Fruit fly (Drosophila melanogaster) whole organism, embryonic: ENCODE results near the gene cic.
A peak's percentile ranks its signal among the peaks of the same experiment; 100 is the strongest.

Experiments used
- BtbVII ChIP-seq: fragments of 200-800 bp; sonication (Bioruptor generic); optimal IDR thresholded peaks from 3 replicates; lab custom pipeline; 2017; ENCODE audit warnings: missing biosample characterization, mild to moderate bottlenecking, missing genetic modification characterization
- CG10267 ChIP-seq: fragments of 200-800 bp; sonication (Bioruptor generic); optimal IDR thresholded peaks from 2 replicates; lab custom pipeline; 2018; ENCODE audit warnings: missing biosample characterization, mild to moderate bottlenecking, missing genetic modification characterization, moderate library complexity
- CG10979 ChIP-seq: fragments of 200-800 bp; sonication (Bioruptor generic); optimal IDR thresholded peaks from 2 replicates; lab custom pipeline; 2018; ENCODE audit warnings: missing biosample characterization, mild to moderate bottlenecking, missing genetic modification characterization, moderate library complexity
- CG11093 ChIP-seq: fragments of 200-800 bp; sonication (Bioruptor generic); IDR thresholded peaks from 3 replicates; pipeline ENCODE4 v1.3.6; 2022; ENCODE audit warnings: missing biosample characterization, missing genetic modification characterization
- CG11456 ChIP-seq: fragments of 200-800 bp; sonication (Bioruptor generic); IDR thresholded peaks from 3 replicates; pipeline ENCODE4 v1.3.6; 2022; ENCODE audit warnings: missing biosample characterization, missing genetic modification characterization
- CG12219 ChIP-seq: fragments of 200-800 bp; sonication (Bioruptor generic); optimal IDR thresholded peaks from 3 replicates; lab custom pipeline; 2018; ENCODE audit warnings: missing biosample characterization, mild to moderate bottlenecking, missing genetic modification characterization
- CG12391 ChIP-seq: fragments of 200-800 bp; sonication (Bioruptor generic); optimal IDR thresholded peaks from 3 replicates; lab custom pipeline; 2018; ENCODE audit warnings: missing biosample characterization, mild to moderate bottlenecking, missing genetic modification characterization, moderate library complexity
- CG17359 ChIP-seq: fragments of 200-800 bp; sonication (Bioruptor generic); optimal IDR thresholded peaks from 3 replicates; lab custom pipeline; 2018; ENCODE audit warnings: missing biosample characterization, mild to moderate bottlenecking, missing genetic modification characterization, moderate library complexity
- CG18262 ChIP-seq: fragments of 200-800 bp; optimal IDR thresholded peaks from 3 replicates; lab custom pipeline; 2019; ENCODE audit warnings: missing biosample characterization, mild to moderate bottlenecking, missing genetic modification characterization, moderate library complexity
- CG1832 ChIP-seq: fragments of 200-800 bp; sonication (Bioruptor generic); optimal IDR thresholded peaks from 2 replicates; lab custom pipeline; 2017; ENCODE audit warnings: missing biosample characterization, mild to moderate bottlenecking, missing genetic modification characterization, inconsistent platforms
- CG2712 ChIP-seq: fragments of 200-800 bp; optimal IDR thresholded peaks from 3 replicates; lab custom pipeline; 2019; ENCODE audit warnings: missing biosample characterization, mild to moderate bottlenecking, missing genetic modification characterization, moderate library complexity
- CG31365 ChIP-seq: fragments of 200-800 bp; sonication (Bioruptor generic); optimal IDR thresholded peaks from 2 replicates; lab custom pipeline; 2018; ENCODE audit warnings: missing biosample characterization, mild to moderate bottlenecking, missing genetic modification characterization
- CG3726 ChIP-seq: fragments of 200-800 bp; sonication (Bioruptor generic); IDR thresholded peaks from 3 replicates; pipeline ENCODE4, ENCODE4 v1.3.6; 2022; ENCODE audit warnings: missing biosample characterization, missing genetic modification characterization
- CG3995 ChIP-seq: fragments of 200-800 bp; sonication (Bioruptor generic); optimal IDR thresholded peaks from 3 replicates; lab custom pipeline; 2016; ENCODE audit warnings: missing biosample characterization, missing genetic modification characterization
- CG4360 ChIP-seq: fragments of 200-800 bp; sonication (Bioruptor generic); IDR thresholded peaks from 2 replicates; pipeline ENCODE4 v1.3.6; 2022; ENCODE audit warnings: missing biosample characterization, missing genetic modification characterization
- CG6254 ChIP-seq: fragments of 200-800 bp; sonication (Bioruptor generic); optimal IDR thresholded peaks from 3 replicates; lab custom pipeline; 2017; ENCODE audit warnings: mild to moderate bottlenecking, missing biosample characterization, missing genetic modification reagents, missing genetic modification characterization
- CG6683 ChIP-seq: fragments of 200-800 bp; sonication (Bioruptor generic); optimal IDR thresholded peaks from 2 replicates; lab custom pipeline; 2017; ENCODE audit warnings: missing biosample characterization, mild to moderate bottlenecking, missing genetic modification characterization, missing genetic modification reagents
- CG7839 ChIP-seq: fragments of 200-800 bp; sonication (Bioruptor generic); optimal IDR thresholded peaks from 3 replicates; lab custom pipeline; 2018; ENCODE audit warnings: missing biosample characterization, mild to moderate bottlenecking, missing genetic modification characterization, moderate library complexity
- CG8290 ChIP-seq, 3 experiments: fragments of 200-800 bp; sonication (Bioruptor generic); optimal IDR thresholded peaks; 2 replicates each; lab custom pipeline; 2016 to 2019; ENCODE audit warnings: missing biosample characterization in 3 of 3, missing genetic modification characterization in 3 of 3, mild to moderate bottlenecking in 2 of 3, moderate library complexity in 1 of 3
- CG9215 ChIP-seq: fragments of 200-800 bp; sonication (Bioruptor generic); IDR thresholded peaks from 2 replicates; pipeline ENCODE4 v1.3.6; 2022; ENCODE audit warnings: missing biosample characterization, missing genetic modification characterization
- Dref ChIP-seq: fragments of 200-800 bp; sonication (Bioruptor generic); IDR thresholded peaks from 2 replicates; pipeline ENCODE4 v1.3.6; 2022; ENCODE audit warnings: missing biosample characterization, missing genetic modification characterization
- Drgx ChIP-seq: fragments of 200-800 bp; sonication (Bioruptor generic); IDR thresholded peaks from 2 replicates; pipeline ENCODE4 v1.3.6; 2022; ENCODE audit warnings: missing biosample characterization, missing genetic modification characterization
- Gsc ChIP-seq: fragments of 200-800 bp; sonication (Bioruptor generic); IDR thresholded peaks from 2 replicates; pipeline ENCODE4 v1.3.6; 2022; ENCODE audit warnings: missing biosample characterization, missing genetic modification characterization
- Hmx ChIP-seq: fragments of 200-800 bp; sonication (Bioruptor generic); optimal IDR thresholded peaks from 2 replicates; lab custom pipeline; 2016; ENCODE audit warnings: missing biosample characterization, missing genetic modification characterization
- Hsf ChIP-seq: fragments of 200-800 bp; sonication (Bioruptor generic); optimal IDR thresholded peaks from 3 replicates; lab custom pipeline; 2016; ENCODE audit warnings: missing biosample characterization, missing genetic modification characterization
- Optix ChIP-seq: fragments of 200-800 bp; sonication (Bioruptor generic); IDR thresholded peaks from 3 replicates; pipeline ENCODE4 v1.3.6; 2022; ENCODE audit warnings: missing biosample characterization, missing genetic modification characterization
- bbx ChIP-seq: fragments of 200-800 bp; sonication (Bioruptor generic); IDR thresholded peaks from 2 replicates; pipeline ENCODE4 v1.3.6; 2022; ENCODE audit warnings: missing biosample characterization, missing genetic modification characterization; ENCODE audit not compliant: partially characterized antibody
- dmrt11E ChIP-seq: fragments of 200-800 bp; sonication (Bioruptor generic); optimal IDR thresholded peaks from 3 replicates; lab custom pipeline; 2018; ENCODE audit warnings: missing biosample characterization, mild to moderate bottlenecking, missing genetic modification characterization, moderate library complexity
- dmrt99B ChIP-seq: fragments of 200-800 bp; sonication (Bioruptor generic); optimal IDR thresholded peaks from 2 replicates; lab custom pipeline; 2018; ENCODE audit warnings: missing biosample characterization, mild to moderate bottlenecking, missing genetic modification characterization, moderate library complexity
- gem ChIP-seq: fragments of 200-800 bp; sonication (Bioruptor generic); optimal IDR thresholded peaks from 2 replicates; lab custom pipeline; 2019; ENCODE audit warnings: missing biosample characterization, mild to moderate bottlenecking, missing genetic modification characterization, moderate library complexity
- gfzf ChIP-seq: fragments of 200-800 bp; sonication (Bioruptor generic); optimal IDR thresholded peaks from 2 replicates; lab custom pipeline; 2016; ENCODE audit warnings: missing biosample characterization, mild to moderate bottlenecking, missing genetic modification characterization, moderate library complexity
- hkb ChIP-seq, 2 experiments: fragments of 200-800 bp in 1 of 2; fragments of >200 bp in 1 of 2; sonication (Bioruptor generic) in 1 of 2; IDR thresholded peaks in 1 of 2; optimal IDR thresholded peaks in 1 of 2; 2 replicates each; pipeline versions ENCODE4 v1.3.6 to Lab custom; 2017 to 2022; ENCODE audit warnings: missing biosample characterization in 1 of 2, missing genetic modification characterization in 1 of 2
- jing ChIP-seq: fragments of 200-800 bp; sonication (Bioruptor generic); optimal IDR thresholded peaks from 2 replicates; lab custom pipeline; 2018; ENCODE audit warnings: missing biosample characterization, mild to moderate bottlenecking, missing genetic modification characterization
- jumu ChIP-seq: fragments of 200-800 bp; sonication (Bioruptor generic); optimal IDR thresholded peaks from 3 replicates; lab custom pipeline; 2016; ENCODE audit warnings: missing biosample characterization, missing genetic modification characterization
- klu ChIP-seq: fragments of 200-800 bp; sonication (Bioruptor generic); IDR thresholded peaks from 2 replicates; pipeline ENCODE4 v1.3.6; 2022; ENCODE audit warnings: missing biosample characterization, missing genetic modification characterization
- lola ChIP-seq, 3 experiments: fragments of >200 bp in 2 of 3; fragments of 200-800 bp in 1 of 3; sonication (Bioruptor generic) in 1 of 3; optimal IDR thresholded peaks; 2 replicates each; lab custom pipeline; 2017 to 2019; ENCODE audit warnings: missing biosample characterization in 3 of 3, missing genetic modification characterization in 3 of 3, mild to moderate bottlenecking in 1 of 3, moderate library complexity in 1 of 3
- nau ChIP-seq: fragments of 200-800 bp; sonication (Bioruptor generic); optimal IDR thresholded peaks from 3 replicates; lab custom pipeline; 2017; ENCODE audit warnings: missing biosample characterization, mild to moderate bottlenecking, missing genetic modification characterization, missing genetic modification reagents
- org-1 ChIP-seq: fragments of 200-800 bp; sonication (Bioruptor generic); optimal IDR thresholded peaks from 2 replicates; lab custom pipeline; 2017; ENCODE audit warnings: missing biosample characterization, missing genetic modification characterization
- pita ChIP-seq: fragments of 200-800 bp; sonication (Bioruptor generic); optimal IDR thresholded peaks from 2 replicates; lab custom pipeline; 2017; ENCODE audit warnings: missing biosample characterization, mild to moderate bottlenecking, missing genetic modification characterization
- sc ChIP-seq, 3 experiments: fragments of >200 bp in 2 of 3; fragments of 200-800 bp in 1 of 3; sonication (Bioruptor generic) in 1 of 3; optimal IDR thresholded peaks; 2 replicates in 2 of 3; 3 replicates in 1 of 3; lab custom pipeline; 2017; ENCODE audit warnings: mild to moderate bottlenecking in 1 of 3, missing biosample characterization in 1 of 3, missing genetic modification characterization in 1 of 3, missing genetic modification reagents in 1 of 3
- sd ChIP-seq: fragments of 200-800 bp; sonication (Bioruptor generic); optimal IDR thresholded peaks from 3 replicates; lab custom pipeline; 2018; ENCODE audit warnings: missing biosample characterization, mild to moderate bottlenecking, missing genetic modification characterization, moderate library complexity
- sens ChIP-seq: fragments of 200-800 bp; sonication (Bioruptor generic); peaks from one replicate; lab custom pipeline; 2016; ENCODE audit warnings: missing biosample characterization, missing genetic modification characterization
- sisA ChIP-seq: fragments of 200-800 bp; sonication (Bioruptor generic); IDR thresholded peaks from 2 replicates; pipeline ENCODE4 v1.3.6; 2022; ENCODE audit warnings: missing biosample characterization, missing genetic modification characterization
- trem ChIP-seq: fragments of 200-800 bp; optimal IDR thresholded peaks from 3 replicates; lab custom pipeline; 2019; ENCODE audit warnings: missing biosample characterization, mild to moderate bottlenecking, missing genetic modification characterization, moderate library complexity
- z ChIP-seq: fragments of 200-800 bp; sonication (Bioruptor generic); IDR thresholded peaks from 3 replicates; pipeline ENCODE4 v1.3.6; 2022; ENCODE audit warnings: missing biosample characterization, missing genetic modification characterization

Gene cic

dm6 chr3R:20284140-20284911 lies 31.8 kb downstream of the cic start (continued):
- TF ChIP-seq CG12391 (tag; lab: Kevin White, UChicago) = no peak
- peak; percentile 13 for TF ChIP-seq sens (GFP tag; lab: Kevin White, UChicago)
- TF ChIP-seq CG10979 (tag; lab: Kevin White, UChicago) = peak; percentile 7
- peak; percentile 12 for TF ChIP-seq CG18262
- no peak for TF ChIP-seq sisA (GFP tag; lab: Robert Waterston, UW)
- no peak for TF ChIP-seq Hsf
- TF ChIP-seq sc (optimal IDR thresholded peaks at IDR 0.05; lab: Kevin White, UChicago) = no peak
- TF ChIP-seq sc (GFP tag; optimal IDR thresholded peaks at IDR 0.05; lab: Kevin White, UChicago) = no peak
- no peak for TF ChIP-seq CG10267 (tag; lab: Kevin White, UChicago)
- TF ChIP-seq CG17359 (tag; lab: Kevin White, UChicago) = no peak
- TF ChIP-seq gem (tag; lab: Kevin White, UChicago) = peak; percentile 2
- peak; percentile 43 for TF ChIP-seq CG1832 (GFP tag; lab: Kevin White, UChicago)
- TF ChIP-seq CG4360 = no peak
- TF ChIP-seq Optix (GFP tag; lab: Robert Waterston, UW) = no peak
- peak; percentile 82 for TF ChIP-seq z (GFP tag; lab: Robert Waterston, UW)
- no peak for TF ChIP-seq sd (tag; lab: Kevin White, UChicago)
- peak; percentile 76 for TF ChIP-seq Drgx
- peak; percentile 17 for TF ChIP-seq CG2712 (tag; lab: Kevin White, UChicago)
- peak; percentile 9 for TF ChIP-seq dmrt11E (tag; lab: Kevin White, UChicago)

dm6 chr3R:20285678-20286449 lies 33.3 kb downstream of the cic start:
- TF ChIP-seq CG11456 (GFP tag; lab: Robert Waterston, UW) (no peak), Gsc (no peak), pita (GFP tag; lab: Kevin White, UChicago) (no peak), gfzf (no peak), klu (GFP tag; lab: Robert Waterston, UW) (no peak), CG6254 (GFP tag; lab: Kevin White, UChicago) (peak; percentile 68), Hmx (GFP tag; lab: Kevin White, UChicago) (no peak), CG6683 (peak; percentile 67), jing (GFP tag; lab: Kevin White, UChicago) (no peak), trem (tag; lab: Kevin White, UChicago) (no peak), CG1832 (GFP tag; lab: Kevin White, UChicago) (no peak), CG11093 (GFP tag; lab: Robert Waterston, UW) (peak; percentile 45; the same call in 1 of the 3 replicates), CG3726 (GFP tag; lab: Robert Waterston, UW) (0 out of 3 replicates have a peak, but pooled peaks have one; percentile 30), hkb (optimal IDR thresholded peaks at IDR 0.05; lab: Kevin White, UChicago) (no peak), hkb (GFP tag; IDR thresholded peaks at IDR 0.05; lab: Robert Waterston, UW) (peak; percentile 51; the same call in 1 of the 2 replicates), CG31365 (tag; lab: Kevin White, UChicago) (peak; percentile 37), dmrt99B (tag; lab: Kevin White, UChicago) (peak; percentile 69), Dref (GFP tag; lab: Robert Waterston, UW) (no peak), CG8290 (GFP tag; optimal IDR thresholded peaks at IDR 0.05; lab: Kevin White, UChicago) (no peak), CG8290 (tag; optimal IDR thresholded peaks at IDR 0.05; lab: Kevin White, UChicago) (peak; percentile 15 to 73), lola (GFP tag; optimal IDR thresholded peaks at IDR 0.05; lab: Kevin White, UChicago) (peak in 1 of 3 experiments; percentile 56), org-1 (GFP tag; lab: Kevin White, UChicago) (peak; percentile 67), CG12219 (GFP tag; lab: Kevin White, UChicago) (peak; percentile 44), CG9215 (GFP tag; lab: Robert Waterston, UW) (no peak), BtbVII (peak; percentile 11), CG3995 (GFP tag; lab: Kevin White, UChicago) (no peak), CG7839 (tag; lab: Kevin White, UChicago) (peak; percentile 29), nau (GFP tag; lab: Kevin White, UChicago) (peak; percentile 85), bbx (GFP tag; lab: Robert Waterston, UW) (no peak), jumu (GFP tag; lab: Kevin White, UChicago) (peak; percentile 47)
